Worm (Caenorhabditis elegans) whole organism, midembryonic: ENCODE results near the gene fbxa-189.

Experiments
- T22C8.4 ChIP-seq: fragments of 200-800 bp; sonication (Bioruptor generic); IDR thresholded peaks from 2 replicates; pipeline ENCODE4 v1.3.6; 2022; ENCODE audit warnings: missing genetic modification characterization, missing compliant biosample characterization
- cog-1 ChIP-seq: sonication (generic microtip); optimal IDR thresholded peaks from 2 replicates; lab custom pipeline; 2016; ENCODE audit warnings: missing genetic modification characterization, missing compliant biosample characterization
- flt-1 ChIP-seq: fragments of 200-800 bp; sonication (Bioruptor generic); IDR thresholded peaks from 2 replicates; pipeline ENCODE4 v1.3.6; 2022; ENCODE audit warnings: missing genetic modification characterization, missing compliant biosample characterization
- klf-2 ChIP-seq: fragments of 200-800 bp; sonication (Bioruptor generic); conservative IDR thresholded peaks from 2 replicates; pipeline ENCODE4 v1.3.6; 2022; ENCODE audit warnings: missing genetic modification reagents, missing genetic modification characterization, missing compliant biosample characterization
- med-1 ChIP-seq: sonication (generic microtip); optimal IDR thresholded peaks from 2 replicates; lab custom pipeline; 2017; ENCODE audit warnings: missing genetic modification characterization, mild to moderate bottlenecking, missing compliant biosample characterization, antibody characterized with exemption, missing genetic modification reagents; ENCODE audit not compliant: insufficient read depth
- ref-1 ChIP-seq: fragments of 200-800 bp; sonication (Bioruptor generic); conservative IDR thresholded peaks from 2 replicates; pipeline ENCODE4 v1.3.6; 2022; ENCODE audit warnings: missing genetic modification reagents, missing genetic modification characterization, missing compliant biosample characterization
- tab-1 ChIP-seq: fragments of 200-800 bp; sonication (Bioruptor generic); IDR thresholded peaks from 2 replicates; pipeline ENCODE4 v1.3.6; 2022; ENCODE audit warnings: missing genetic modification characterization, missing compliant biosample characterization
- ztf-23 ChIP-seq: fragments of 200-800 bp; sonication (Bioruptor generic); IDR thresholded peaks from 2 replicates; pipeline ENCODE4 v1.3.6; 2022; ENCODE audit warnings: missing genetic modification reagents, missing genetic modification characterization, missing compliant biosample characterization
- ztf-29 ChIP-seq: fragments of 200-800 bp; sonication (Bioruptor generic); IDR thresholded peaks from 2 replicates; pipeline ENCODE4 v1.3.6; 2022; ENCODE audit warnings: missing genetic modification reagents, missing genetic modification characterization, missing compliant biosample characterization

ce11 chrV:17377140-17377539 is 32.1 kb downstream of the fbxa-189 start, which contains the start of gene fbxb-7:
- TF ChIP-seq flt-1 (GFP tag; lab: Robert Waterston, UW) (no peak), ztf-29 (GFP tag; lab: Robert Waterston, UW) (no peak), med-1 (no peak), T22C8.4 (GFP tag; lab: Robert Waterston, UW) (no peak), cog-1 (tag; lab: Kevin White, UChicago) (no peak), tab-1 (GFP tag; lab: Robert Waterston, UW) (no peak), klf-2 (GFP tag; lab: Robert Waterston, UW) (no peak), ref-1 (GFP tag; lab: Robert Waterston, UW) (no peak), ztf-23 (GFP tag; lab: Robert Waterston, UW) (no peak)
